Worm (Caenorhabditis elegans) whole organism, L4 larva: ENCODE measurements around the gene egl-4.

Experiments used
- D1046.2 ChIP-seq: fragments of 200-800 bp; sonication (Bioruptor generic); IDR thresholded peaks from 2 replicates; pipeline ENCODE4 v1.3.6; 2022; ENCODE audit warnings: missing genetic modification characterization, missing compliant biosample characterization
- T20F7.1 ChIP-seq: fragments of 200-800 bp; sonication (Bioruptor generic); optimal IDR thresholded peaks from 2 replicates; lab custom pipeline; 2018; ENCODE audit warnings: mild to moderate bottlenecking, missing genetic modification characterization, missing compliant biosample characterization
- Y105C5A.15 ChIP-seq: fragments of 200-800 bp; sonication (Bioruptor generic); IDR thresholded peaks from 2 replicates; pipeline ENCODE4 v1.3.6; 2022; ENCODE audit warnings: missing genetic modification characterization, missing compliant biosample characterization
- Y5F2A.4 ChIP-seq: fragments of 200-800 bp; sonication (Bioruptor generic); optimal IDR thresholded peaks from 2 replicates; lab custom pipeline; 2018; ENCODE audit warnings: mild to moderate bottlenecking, missing genetic modification characterization, missing compliant biosample characterization
- ZK337.2 ChIP-seq: fragments of 200-800 bp; sonication (Bioruptor generic); IDR thresholded peaks from 2 replicates; pipeline ENCODE4 v1.3.6; 2022; ENCODE audit warnings: missing genetic modification reagents, missing genetic modification characterization, missing compliant biosample characterization
- aha-1 ChIP-seq: fragments of 150-350 bp; peaks from one replicate; lab custom pipeline; 2014; ENCODE audit warnings: missing biosample characterization, missing genetic modification characterization
- aly-2 ChIP-seq: sonication (generic microtip); optimal IDR thresholded peaks from 2 replicates; lab custom pipeline; 2018; ENCODE audit warnings: missing biosample characterization, missing genetic modification characterization
- arid-1 ChIP-seq: fragments of 200-800 bp; sonication (Bioruptor generic); conservative IDR thresholded peaks from 2 replicates; pipeline ENCODE4 v1.3.6; 2022; ENCODE audit warnings: missing genetic modification reagents, missing genetic modification characterization, missing compliant biosample characterization
- ceh-28 ChIP-seq: fragments of 150-350 bp; optimal IDR thresholded peaks from 2 replicates; lab custom pipeline; 2014; ENCODE audit warnings: missing biosample characterization, missing genetic modification reagents, missing genetic modification characterization
- ceh-62 ChIP-seq: sonication (generic microtip); optimal IDR thresholded peaks from 2 replicates; lab custom pipeline; 2017; ENCODE audit warnings: missing biosample characterization, missing genetic modification characterization
- cey-2 ChIP-seq: sonication (generic microtip); optimal IDR thresholded peaks from 3 replicates; lab custom pipeline; 2017; ENCODE audit warnings: missing genetic modification characterization, mild to moderate bottlenecking, missing compliant biosample characterization, antibody characterized with exemption, borderline replicate concordance; ENCODE audit not compliant: insufficient read depth
- daf-8 ChIP-seq: fragments of 200-800 bp; sonication (Bioruptor generic); IDR thresholded peaks from 2 replicates; pipeline ENCODE4 v1.3.6; 2022; ENCODE audit warnings: missing genetic modification characterization, missing compliant biosample characterization
- dmd-8 ChIP-seq: fragments of 200-800 bp; sonication (Bioruptor generic); IDR thresholded peaks from 2 replicates; pipeline ENCODE4 v1.3.6; 2022; ENCODE audit warnings: missing genetic modification characterization, missing compliant biosample characterization
- dpl-1 ChIP-seq: fragments of 150-350 bp; optimal IDR thresholded peaks from 2 replicates; lab custom pipeline; 2014; ENCODE audit warnings: missing biosample characterization, missing genetic modification reagents, missing genetic modification characterization
- duxl-1 ChIP-seq: sonication (generic microtip); optimal IDR thresholded peaks from 2 replicates; lab custom pipeline; 2016; ENCODE audit warnings: mild to moderate bottlenecking, missing genetic modification characterization, moderate library complexity, missing compliant biosample characterization; ENCODE audit not compliant: poor library complexity
- egl-43 ChIP-seq: fragments of 200-800 bp; sonication (Bioruptor generic); IDR thresholded peaks from 2 replicates; pipeline ENCODE4 v1.3.6; 2022; ENCODE audit warnings: missing genetic modification reagents, missing genetic modification characterization, missing compliant biosample characterization
- hlh-30 ChIP-seq: sonication (generic microtip); optimal IDR thresholded peaks from 2 replicates; lab custom pipeline; 2017; ENCODE audit warnings: antibody characterized with exemption, mild to moderate bottlenecking, missing genetic modification characterization, missing compliant biosample characterization; ENCODE audit not compliant: insufficient read depth
- jun-1 ChIP-seq: fragments of 150-350 bp; optimal IDR thresholded peaks from 2 replicates; lab custom pipeline; 2014; ENCODE audit warnings: missing biosample characterization, missing genetic modification reagents, missing genetic modification characterization
- lin-15B ChIP-seq: fragments of 150-350 bp; sonication (generic microtip); optimal IDR thresholded peaks from 3 replicates; lab custom pipeline; 2014; ENCODE audit warnings: missing biosample characterization, missing genetic modification characterization
- lir-3 ChIP-seq: sonication (generic microtip); optimal IDR thresholded peaks from 2 replicates; lab custom pipeline; 2016; ENCODE audit warnings: mild to moderate bottlenecking, missing genetic modification characterization, missing compliant biosample characterization
- lsy-2 ChIP-seq, 2 experiments: fragments of 150-350 bp in 1 of 2; sonication (generic microtip) in 1 of 2; optimal IDR thresholded peaks; 2 replicates each; lab custom pipeline; 2014 to 2017; ENCODE audit warnings: missing biosample characterization in 2 of 2, missing genetic modification characterization in 2 of 2
- madf-5 ChIP-seq, 2 experiments: fragments of 200-800 bp; sonication (Bioruptor generic); IDR thresholded peaks; 2 replicates each; pipeline ENCODE4 v1.3.6; 2022; ENCODE audit warnings: missing compliant biosample characterization in 2 of 2, missing genetic modification characterization in 2 of 2
- madf-9 ChIP-seq: fragments of 200-800 bp; sonication (Bioruptor generic); conservative IDR thresholded peaks from 2 replicates; pipeline ENCODE4 v1.3.6; 2022; ENCODE audit warnings: missing genetic modification reagents, missing genetic modification characterization, missing compliant biosample characterization
- mdl-1 ChIP-seq, 2 experiments: fragments of 150-350 bp in 1 of 2; sonication (generic microtip) in 1 of 2; optimal IDR thresholded peaks; 2 replicates each; lab custom pipeline; 2014 to 2017; ENCODE audit warnings: missing biosample characterization in 2 of 2, missing genetic modification characterization in 2 of 2
- mep-1 ChIP-seq: fragments of 150-350 bp; sonication (generic microtip); optimal IDR thresholded peaks from 3 replicates; lab custom pipeline; 2014; ENCODE audit warnings: missing biosample characterization, missing genetic modification characterization
- nhr-11 ChIP-seq: fragments of 150-350 bp; optimal IDR thresholded peaks from 2 replicates; lab custom pipeline; 2014; ENCODE audit warnings: missing biosample characterization, missing genetic modification characterization
- nhr-111 ChIP-seq: fragments of 200-800 bp; sonication (Bioruptor generic); optimal IDR thresholded peaks from 2 replicates; lab custom pipeline; 2018; ENCODE audit warnings: mild to moderate bottlenecking, missing genetic modification characterization, missing compliant biosample characterization
- nhr-76 ChIP-seq: fragments of 150-350 bp; optimal IDR thresholded peaks from 2 replicates; lab custom pipeline; 2014; ENCODE audit warnings: missing biosample characterization, missing genetic modification characterization
- php-3 ChIP-seq: fragments of 200-800 bp; sonication (Bioruptor generic); IDR thresholded peaks from 2 replicates; pipeline ENCODE4 v1.3.6; 2022; ENCODE audit warnings: missing genetic modification reagents, missing genetic modification characterization, missing compliant biosample characterization
- sdz-12 ChIP-seq: fragments of 200-800 bp; sonication (Bioruptor generic); optimal IDR thresholded peaks from 2 replicates; lab custom pipeline; 2018; ENCODE audit warnings: mild to moderate bottlenecking, missing genetic modification characterization, missing compliant biosample characterization
- set-16 ChIP-seq: fragments of 200-800 bp; sonication (Bioruptor generic); IDR thresholded peaks from 2 replicates; pipeline ENCODE4 v1.3.6; 2022; ENCODE audit warnings: missing genetic modification reagents, missing genetic modification characterization, missing compliant biosample characterization
- snpc-1.2 ChIP-seq: fragments of 200-800 bp; sonication (Bioruptor generic); IDR thresholded peaks from 2 replicates; pipeline ENCODE4 v1.3.6; 2022; ENCODE audit warnings: missing genetic modification reagents, missing genetic modification characterization, missing compliant biosample characterization
- snpc-4 ChIP-seq: fragments of 150-350 bp; optimal IDR thresholded peaks from 2 replicates; lab custom pipeline; 2014; ENCODE audit warnings: missing biosample characterization, missing genetic modification characterization
- spr-1 ChIP-seq: sonication (generic microtip); optimal IDR thresholded peaks from 2 replicates; lab custom pipeline; 2016; ENCODE audit warnings: mild to moderate bottlenecking, missing genetic modification characterization, missing compliant biosample characterization
- tag-97 ChIP-seq: fragments of 200-800 bp; sonication (Bioruptor generic); IDR thresholded peaks from 2 replicates; pipeline ENCODE4 v1.3.6; 2022; ENCODE audit warnings: missing genetic modification characterization, missing compliant biosample characterization
- unc-39 ChIP-seq: sonication (generic microtip); optimal IDR thresholded peaks from 2 replicates; lab custom pipeline; 2017; ENCODE audit warnings: missing biosample characterization, missing genetic modification characterization
- unc-62 ChIP-seq, 3 experiments: fragments of 150-350 bp in 1 of 3; sonication (generic microtip); optimal IDR thresholded peaks in 2 of 3; peaks in 1 of 3; 1 replicate in 1 of 3; 2 replicates in 2 of 3; lab custom pipeline; 2014 to 2017; ENCODE audit warnings: missing biosample characterization in 3 of 3, missing genetic modification characterization in 3 of 3, missing genetic modification reagents in 3 of 3, missing genotype in 1 of 3
- zag-1 ChIP-seq: fragments of 150-350 bp; optimal IDR thresholded peaks from 2 replicates; lab custom pipeline; 2014; ENCODE audit warnings: missing biosample characterization, missing genetic modification characterization
- zfp-3 ChIP-seq: fragments of 200-800 bp; sonication (Bioruptor generic); conservative IDR thresholded peaks from 2 replicates; pipeline ENCODE4 v1.3.6; 2022; ENCODE audit warnings: missing genetic modification reagents, missing genetic modification characterization, missing compliant biosample characterization
- zip-2 ChIP-seq: fragments of 150-350 bp; optimal IDR thresholded peaks from 2 replicates; lab custom pipeline; 2014; ENCODE audit warnings: missing biosample characterization, missing genetic modification characterization
- ztf-11 ChIP-seq: fragments of 150-350 bp; optimal IDR thresholded peaks from 2 replicates; lab custom pipeline; 2014; ENCODE audit warnings: missing biosample characterization, missing genetic modification characterization

egl-4 gene

ce11 chrIV:1847912-1848311 lies at the start of gene egl-4:
egl-4 (plus strand) TSS chrIV:1848071.
- TF ChIP-seq zag-1 = no peak
- peak; percentile 25 for TF ChIP-seq ceh-28 (tag; lab: Kevin White, UChicago)
- peak; percentile 87 for TF ChIP-seq set-16 (GFP tag; lab: Robert Waterston, UW)
- TF ChIP-seq cey-2 (tag; lab: Kevin White, UChicago) = no peak
- no peak for TF ChIP-seq php-3 (GFP tag; lab: Robert Waterston, UW)
- TF ChIP-seq, all 104 proteins: peak for 2

ce11 chrIV:1803882-1804281 lies 44.0 kb upstream of the egl-4 start, which contains the start of gene Y38C1BA.1:
Y38C1BA.1 (minus strand) TSS chrIV:1803982.
- TF ChIP-seq unc-62 (GFP tag; optimal IDR thresholded peaks at IDR 0.05 in 1 of 2; lab: Kevin White, UChicago) = no peak
- TF ChIP-seq unc-62 (tag; optimal IDR thresholded peaks at IDR 0.05; lab: Kevin White, UChicago) = no peak
- TF ChIP-seq egl-43 (GFP tag; lab: Robert Waterston, UW) = no peak
- no peak for TF ChIP-seq madf-9 (GFP tag; lab: Robert Waterston, UW)
- no peak for TF ChIP-seq lin-15B (tag; lab: Kevin White, UChicago)
- no peak for TF ChIP-seq zip-2 (tag; lab: Kevin White, UChicago)
- no peak for TF ChIP-seq nhr-76 (tag; lab: Kevin White, UChicago)
- no peak for TF ChIP-seq nhr-11 (tag; lab: Kevin White, UChicago)
- TF ChIP-seq dmd-8 = no peak
- TF ChIP-seq daf-8 (GFP tag; lab: Robert Waterston, UW) = no peak
- TF ChIP-seq madf-5 (GFP tag; IDR thresholded peaks at IDR 0.05; lab: Robert Waterston, UW) = no peak
- TF ChIP-seq zfp-3 = no peak
- no peak for TF ChIP-seq Y5F2A.4
- no peak for TF ChIP-seq hlh-30 (tag; lab: Kevin White, UChicago)
- TF ChIP-seq arid-1 (GFP tag; lab: Robert Waterston, UW) = no peak
- TF ChIP-seq Y105C5A.15 (GFP tag; lab: Robert Waterston, UW) = no peak
- no peak for TF ChIP-seq unc-39
- TF ChIP-seq mdl-1 (tag; optimal IDR thresholded peaks at IDR 0.05; lab: Kevin White, UChicago) = no peak
- TF ChIP-seq aly-2 = no peak
- TF ChIP-seq D1046.2 (GFP tag; lab: Robert Waterston, UW) = no peak

DNA sequence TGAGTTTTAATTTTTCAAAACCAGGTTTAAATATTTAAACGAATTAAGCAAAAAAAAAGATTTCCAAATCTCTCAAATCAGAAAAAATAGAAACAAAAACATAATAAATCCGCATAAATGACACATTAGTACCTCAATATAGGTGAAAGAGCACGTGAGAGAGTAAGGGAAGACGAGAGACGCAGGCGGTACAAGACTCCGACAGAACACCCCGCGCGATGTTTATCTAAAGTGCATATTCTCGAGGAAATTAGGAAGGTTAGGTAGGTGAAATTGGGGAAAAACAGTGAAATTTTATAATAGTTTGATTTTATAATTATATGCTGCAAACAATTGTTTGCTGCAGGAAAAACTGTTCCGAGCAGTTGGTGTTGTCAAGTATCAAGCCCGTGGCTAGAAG lies 43.3 kb upstream of the egl-4 start:
- TF ChIP-seq lir-3 (tag; lab: Kevin White, UChicago) (no peak), spr-1 (tag; lab: Kevin White, UChicago) (no peak), aha-1 (tag; lab: Kevin White, UChicago) (no peak), lsy-2 (tag; optimal IDR thresholded peaks at IDR 0.05; lab: Kevin White, UChicago) (peak in 1 of 2 experiments; percentile 35), dpl-1 (GFP tag; lab: Kevin White, UChicago) (peak; percentile 8), ceh-28 (tag; lab: Kevin White, UChicago) (no peak), Y105C5A.15 (GFP tag; lab: Robert Waterston, UW) (no peak), snpc-1.2 (GFP tag; lab: Robert Waterston, UW) (no peak), ceh-62 (tag; lab: Kevin White, UChicago) (no peak), hlh-30 (tag; lab: Kevin White, UChicago) (peak; percentile 46), sdz-12 (GFP tag; lab: Kevin White, UChicago) (no peak), nhr-76 (tag; lab: Kevin White, UChicago) (no peak), T20F7.1 (peak; percentile 89), jun-1 (tag; lab: Kevin White, UChicago) (no peak), mep-1 (peak; percentile 1), nhr-111 (GFP tag; lab: Kevin White, UChicago) (no peak), duxl-1 (tag; lab: Kevin White, UChicago) (no peak), tag-97 (GFP tag; lab: Robert Waterston, UW) (no peak), D1046.2 (GFP tag; lab: Robert Waterston, UW) (no peak), snpc-4 (tag; lab: Kevin White, UChicago) (no peak), egl-43 (GFP tag; lab: Robert Waterston, UW) (no peak), ZK337.2 (GFP tag; lab: Robert Waterston, UW) (no peak), madf-9 (GFP tag; lab: Robert Waterston, UW) (no peak), ztf-11 (tag; lab: Kevin White, UChicago) (no peak), unc-39 (no peak)
